Fruit fly (Drosophila melanogaster): ENCODE results near the gene Sec22.

- no peak for TF ChIP-seq EcR (GFP tag; optimal IDR thresholded peaks at IDR 0.05)
- TF ChIP-seq CG34367 (tag; optimal IDR thresholded peaks at IDR 0.05) = no peak
- TF ChIP-seq rn (GFP tag; IDR thresholded peaks at IDR 0.05) = no peak
- TF ChIP-seq CG10348 (GFP tag; IDR thresholded peaks at IDR 0.05) = no peak
- TF ChIP-seq fd96Ca (GFP tag; IDR thresholded peaks at IDR 0.05) = no peak
- no peak for TF ChIP-seq D1 (tag; optimal IDR thresholded peaks at IDR 0.05)
- TF ChIP-seq Snoo (tag; optimal IDR thresholded peaks at IDR 0.05) = no peak
These were observed 35.2 kb downstream of the Sec22 start for dm6 chrX:841038-841437.
